Fruit fly (Drosophila melanogaster) whole organism, pupa: ENCODE results near the gene Mo25.

Experiments
- CG10348 ChIP-seq: fragments of 200-800 bp; sonication (Bioruptor generic); IDR thresholded peaks from 2 replicates; pipeline ENCODE4 v1.3.6; 2022; ENCODE audit warnings: missing biosample characterization, missing genetic modification characterization
- CG8301 ChIP-seq: fragments of 200-800 bp; sonication (Bioruptor generic); optimal IDR thresholded peaks from 2 replicates; lab custom pipeline; 2018; ENCODE audit warnings: missing biosample characterization, mild to moderate bottlenecking, missing genetic modification characterization
- CG9948 ChIP-seq: fragments of 200-800 bp; sonication (Bioruptor generic); optimal IDR thresholded peaks from 2 replicates; lab custom pipeline; 2018; ENCODE audit warnings: missing biosample characterization, mild to moderate bottlenecking, missing genetic modification characterization, moderate library complexity
- rn ChIP-seq: fragments of 200-800 bp; sonication (Bioruptor generic); IDR thresholded peaks from 2 replicates; pipeline ENCODE4 v1.3.6; 2022; ENCODE audit warnings: missing biosample characterization, missing genetic modification characterization

DNA sequence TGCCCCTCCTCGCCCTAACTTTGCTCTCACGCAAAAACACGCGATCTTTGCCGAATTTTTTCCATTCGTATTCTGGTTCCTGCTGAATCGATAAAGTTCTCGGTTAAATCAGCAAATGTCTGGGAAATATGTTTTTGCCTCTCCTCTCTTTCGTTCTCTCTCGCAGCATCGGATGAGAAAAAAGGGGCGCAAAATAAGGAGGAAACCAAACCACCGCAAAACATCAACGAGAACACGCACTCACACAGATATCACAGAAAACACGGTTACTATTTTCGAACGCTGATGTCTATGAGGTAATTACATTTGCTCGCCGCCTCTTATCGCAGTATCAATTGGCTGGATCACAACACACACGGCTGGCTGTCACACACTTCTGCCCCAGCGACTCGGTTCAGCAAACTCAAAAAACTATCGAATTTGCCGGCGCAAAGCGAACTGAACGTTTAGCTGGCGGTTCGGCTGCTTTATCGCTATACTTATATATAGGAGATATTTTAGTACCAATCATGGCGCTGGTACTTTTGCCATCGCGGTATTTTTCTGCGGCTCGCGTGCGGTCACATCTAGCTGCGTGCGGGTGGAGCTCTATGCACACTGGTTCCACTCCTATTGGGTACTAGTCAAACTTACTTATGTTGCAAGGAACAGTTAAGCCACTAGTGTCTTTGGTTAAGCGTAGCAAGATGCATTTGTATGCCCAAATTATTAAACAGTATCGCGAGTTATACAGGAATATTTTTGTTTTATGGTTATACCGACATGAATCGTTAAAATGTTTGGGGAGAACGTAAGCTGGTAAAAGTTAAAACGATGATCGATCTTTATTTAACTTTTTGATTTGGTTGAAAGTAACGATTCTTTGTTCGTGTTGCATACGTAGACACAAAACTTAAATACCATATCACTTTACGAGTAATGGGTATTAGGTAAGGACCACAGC, 46.2 kb upstream of the Mo25 start, which contains the start of gene Baldspot:
- TF ChIP-seq rn (no peak), CG9948 (tag; lab: Kevin White, UChicago) (peak; percentile 81), CG8301 (tag; lab: Kevin White, UChicago) (peak; percentile 91), CG10348 (GFP tag; lab: Robert Waterston, UW) (no peak)
